Worm (Caenorhabditis elegans): ENCODE measurements around the gene pat-4.
A peak's percentile ranks its signal among the peaks of the same experiment; 100 is the strongest.

Gene pat-4

DNA sequence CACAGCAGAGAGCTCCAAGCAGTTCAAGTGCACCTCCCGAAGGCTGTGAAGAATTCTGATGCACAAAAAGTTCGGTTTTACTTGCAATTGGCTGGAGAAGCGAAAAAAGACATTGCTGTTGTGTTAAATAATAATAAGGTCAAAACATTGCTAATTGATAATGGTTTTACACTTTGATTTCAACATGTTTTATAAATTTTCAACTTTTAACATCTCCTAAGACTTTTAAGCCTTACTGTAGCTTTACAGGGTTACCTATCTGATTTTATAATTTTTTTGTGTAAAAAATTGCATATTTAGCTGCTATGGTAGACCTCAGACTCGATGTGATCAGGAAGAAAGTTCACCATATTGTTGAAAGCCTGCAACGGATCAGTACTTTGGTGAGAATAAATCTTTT lies 39.6 kb upstream of the pat-4 start, which contains the start of gene pals-25:
Gene pals-25, plus strand, starts transcription at position 301 of the 400 bp plus-strand sequence.
- TF ChIP-seq sdz-38 (tag; optimal IDR thresholded peaks at IDR 0.05) (no peak), egl-18 (GFP tag; IDR thresholded peaks at IDR 0.05) (no peak), F57C9.4 (tag; optimal IDR thresholded peaks at IDR 0.05) (no peak), xnd-1 (tag; optimal IDR thresholded peaks at IDR 0.05) (no peak), ekl-4 (GFP tag; IDR thresholded peaks at IDR 0.05) (no peak), ztf-22 (GFP tag; optimal IDR thresholded peaks at IDR 0.05) (no peak), K11D2.4 (GFP tag; IDR thresholded peaks at IDR 0.05) (no peak), hrde-1 (tag; optimal IDR thresholded peaks at IDR 0.05; ENCODE audit: borderline replicate concordance) (no peak), madf-6 (GFP tag; IDR thresholded peaks at IDR 0.05) (no peak), hmg-1.2 (GFP tag; IDR thresholded peaks at IDR 0.05) (no peak), Y67H2A.10 (GFP tag; conservative IDR thresholded peaks at IDR 0.05) (no peak), hlh-12 (tag; optimal IDR thresholded peaks at IDR 0.05) (no peak), attf-6 (GFP tag; IDR thresholded peaks at IDR 0.05) (no peak), Y53G8AR.9 (GFP tag; conservative IDR thresholded peaks at IDR 0.05) (no peak), unc-130 (GFP tag; optimal IDR thresholded peaks at IDR 0.05) (no peak), madf-8 (GFP tag; conservative IDR thresholded peaks at IDR 0.05) (no peak), ceh-40 (GFP tag; IDR thresholded peaks at IDR 0.05) (no peak), ztf-18 (tag; optimal IDR thresholded peaks at IDR 0.05) (no peak), nhr-27 (tag; optimal IDR thresholded peaks at IDR 0.05) (no peak), T07F8.4 (tag; optimal IDR thresholded peaks at IDR 0.05) (no peak)

DNA sequence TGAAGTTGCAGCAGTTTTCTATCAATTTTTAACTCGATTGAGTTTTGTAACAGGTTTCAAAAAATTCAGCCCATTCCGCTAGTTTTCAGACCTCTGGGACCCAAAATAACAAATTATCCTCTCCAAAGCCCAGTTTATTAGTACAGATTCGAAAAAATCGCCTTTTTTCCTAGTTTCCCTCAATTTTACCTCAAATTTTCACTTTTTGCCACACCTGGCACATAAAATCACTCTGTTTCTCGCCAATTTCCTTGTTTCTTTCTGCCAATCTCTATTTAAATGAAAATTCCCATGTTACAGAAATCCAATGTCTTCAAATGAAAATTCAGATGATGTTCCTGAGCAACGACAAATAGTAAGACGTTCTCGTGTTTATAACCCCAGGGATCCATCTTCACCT lies 37.5 kb upstream of the pat-4 start, which contains the start of gene pals-22:
Gene pals-22, plus strand, starts transcription at position 301 of the 400 bp plus-strand sequence.
- TF ChIP-seq ztf-22 (GFP tag; optimal IDR thresholded peaks at IDR 0.05) (no peak), egl-18 (GFP tag; IDR thresholded peaks at IDR 0.05) (no peak), hmg-1.2 (GFP tag; IDR thresholded peaks at IDR 0.05) (no peak), ztf-28 (GFP tag; IDR thresholded peaks at IDR 0.05) (no peak), rpc-1 (optimal IDR thresholded peaks at IDR 0.05) (no peak), rpc-1 (tag; optimal IDR thresholded peaks at IDR 0.05) (no peak), lsy-27 (tag; optimal IDR thresholded peaks at IDR 0.05; ENCODE audit: borderline replicate concordance, insufficient read depth) (no peak), him-1 (tag; optimal IDR thresholded peaks at IDR 0.05) (no peak), madf-6 (GFP tag; IDR thresholded peaks at IDR 0.05) (no peak), lin-54 (GFP tag; optimal IDR thresholded peaks at IDR 0.05) (no peak), T26A5.8 (tag; optimal IDR thresholded peaks at IDR 0.05) (no peak), ceh-91 (GFP tag; IDR thresholded peaks at IDR 0.05) (no peak), B0019.2 (GFP tag; conservative IDR thresholded peaks at IDR 0.05) (no peak), sdz-38 (tag; optimal IDR thresholded peaks at IDR 0.05) (no peak), hlh-12 (tag; optimal IDR thresholded peaks at IDR 0.05) (no peak), C17E4.6 (GFP tag; IDR thresholded peaks at IDR 0.05) (no peak), ztf-6 (GFP tag; IDR thresholded peaks at IDR 0.05) (no peak), nhr-80 (tag; optimal IDR thresholded peaks at IDR 0.05) (no peak), madf-10 (tag; optimal IDR thresholded peaks at IDR 0.05) (no peak), lin-40 (tag; optimal IDR thresholded peaks at IDR 0.05) (no peak), sptf-2 (GFP tag; optimal IDR thresholded peaks at IDR 0.05) (no peak)

DNA sequence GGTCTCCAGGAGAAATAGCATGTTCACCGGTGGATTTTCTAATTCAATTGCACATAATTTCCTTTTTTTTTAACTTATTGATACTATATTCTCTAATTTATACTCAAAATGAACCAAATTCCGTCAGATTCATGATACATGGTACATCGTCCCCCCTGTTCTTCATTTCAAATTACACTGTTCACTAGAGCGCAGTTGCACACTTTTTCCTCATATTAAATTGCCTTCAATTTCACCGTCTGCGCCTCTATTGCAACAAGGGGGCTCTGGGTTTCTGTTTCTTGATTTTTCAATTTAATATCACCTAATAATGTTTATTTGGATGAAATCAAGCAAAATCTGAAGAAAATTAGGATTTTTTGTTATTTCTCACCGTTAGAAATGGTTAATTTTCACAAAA lies 37.0 kb upstream of the pat-4 start:
- TF ChIP-seq lin-35 (GFP tag; optimal IDR thresholded peaks at IDR 0.05): peak in 1 of 3 experiments; percentile 28
- peak; percentile 7 for TF ChIP-seq nhr-80 (tag; optimal IDR thresholded peaks at IDR 0.05)
- no peak for TF ChIP-seq die-1 (tag; optimal IDR thresholded peaks at IDR 0.05)
- TF ChIP-seq hmg-1.2 (GFP tag; IDR thresholded peaks at IDR 0.05): peak; percentile 62; the same call in 1 of the 2 replicates
- peak; percentile 54 for TF ChIP-seq attf-5 (GFP tag; optimal IDR thresholded peaks at IDR 0.05)
- no peak for TF ChIP-seq aptf-3 (GFP tag; IDR thresholded peaks at IDR 0.05)
- TF ChIP-seq mcd-1 (GFP tag; IDR thresholded peaks at IDR 0.05): peak; percentile 81
- TF ChIP-seq snpc-1.1 (tag; optimal IDR thresholded peaks at IDR 0.05; ENCODE audit: insufficient read depth): no peak
